Fruit fly (Drosophila melanogaster): Measurements from ENCODE around the gene grk.

Gene grk

dm6 chr2L:8463144-8464106, 30.0 kb upstream of the grk start, which contains the start of gene Agpat2 (continued):
- TF ChIP-seq toy (GFP tag; IDR thresholded peaks at IDR 0.05) = no peak
- TF ChIP-seq zf30C (GFP tag; optimal IDR thresholded peaks at IDR 0.05) = peak; percentile 89
- TF ChIP-seq CG11398 (GFP tag; optimal IDR thresholded peaks at IDR 0.05) = peak; percentile 49
- TF ChIP-seq CG15514 (GFP tag; optimal IDR thresholded peaks at IDR 0.05) = peak; percentile 67
- peak; percentile 12; the same call in 1 of the 3 replicates for TF ChIP-seq Opbp (GFP tag; IDR thresholded peaks at IDR 0.05; ENCODE audit: partially characterized antibody)
- peak; percentile 78 for TF ChIP-seq CG18619 (GFP tag; optimal IDR thresholded peaks at IDR 0.05)
- TF ChIP-seq Hmx (GFP tag; optimal IDR thresholded peaks at IDR 0.05) = peak; percentile 39
- peak; percentile 87 for TF ChIP-seq CG15269 (tag; optimal IDR thresholded peaks at IDR 0.05)
- peak; percentile 76 for TF ChIP-seq ewg (GFP tag; optimal IDR thresholded peaks at IDR 0.05)
- TF ChIP-seq CG3065 (GFP tag; optimal IDR thresholded peaks at IDR 0.05) = no peak
- TF ChIP-seq peb (GFP tag; IDR thresholded peaks at IDR 0.05) = peak; percentile 51; the same call in 1 of the 2 replicates
- TF ChIP-seq CrebB (tag; optimal IDR thresholded peaks at IDR 0.05) = peak; percentile 68
- TF ChIP-seq CG9727 (GFP tag; optimal IDR thresholded peaks at IDR 0.05) = peak; percentile 83
- peak; percentile 68 for TF ChIP-seq Mes4 (GFP tag; optimal IDR thresholded peaks at IDR 0.05)
- TF ChIP-seq YL-1 (GFP tag; optimal IDR thresholded peaks at IDR 0.05) = peak; percentile 11
- peak; percentile 76 for TF ChIP-seq CG9609 (GFP tag; optimal IDR thresholded peaks at IDR 0.05)
- TF ChIP-seq CG12299 (tag; optimal IDR thresholded peaks at IDR 0.05) = peak; percentile 81
- 0 out of 4 replicates have a peak, but pooled peaks have one; percentile 14 for TF ChIP-seq chinmo (GFP tag; IDR thresholded peaks at IDR 0.05; ENCODE audit: partially characterized antibody)
- TF ChIP-seq emc (GFP tag; optimal IDR thresholded peaks at IDR 0.05) = peak; percentile 44
- TF ChIP-seq Stat92E (GFP tag; optimal IDR thresholded peaks at IDR 0.05) = peak in 2 of 3 experiments; percentile 3 to 52
- TF ChIP-seq tap (tag; optimal IDR thresholded peaks at IDR 0.05) = peak; percentile 77
- peak; percentile 55 for TF ChIP-seq CG10959 (GFP tag; IDR thresholded peaks at IDR 0.05)
- peak; percentile 5; the same call in 1 of the 2 replicates for TF ChIP-seq amos (GFP tag; IDR thresholded peaks at IDR 0.05; ENCODE audit: partially characterized antibody)
- TF ChIP-seq fru (optimal IDR thresholded peaks at IDR 0.05) = no peak
- peak; percentile 93 for TF ChIP-seq CG2120 (GFP tag; optimal IDR thresholded peaks at IDR 0.05)
- TF ChIP-seq CG6854 (GFP tag; optimal IDR thresholded peaks at IDR 0.05) = peak; percentile 77
- TF ChIP-seq CkIIα-i1 (GFP tag; IDR thresholded peaks at IDR 0.05) = no peak
- peak; percentile 88 for TF ChIP-seq lilli (GFP tag; optimal IDR thresholded peaks at IDR 0.05)
- TF ChIP-seq yki (optimal IDR thresholded peaks at IDR 0.05) = no peak
- peak; percentile 82 for TF ChIP-seq ems (GFP tag; optimal IDR thresholded peaks at IDR 0.05)
- peak; percentile 38 for TF ChIP-seq fd64A (GFP tag; optimal IDR thresholded peaks at IDR 0.05)
- TF ChIP-seq CG3995 (GFP tag; optimal IDR thresholded peaks at IDR 0.05) = peak; percentile 25
- TF ChIP-seq CG15073 (GFP tag; optimal IDR thresholded peaks at IDR 0.05) = peak; percentile 21
- TF ChIP-seq CG7786 (GFP tag; optimal IDR thresholded peaks at IDR 0.05) = peak; percentile 80
- peak; percentile 70 for TF ChIP-seq CG12155 (GFP tag; optimal IDR thresholded peaks at IDR 0.05)
- peak; percentile 53 for TF ChIP-seq Usf (GFP tag; optimal IDR thresholded peaks at IDR 0.05)
- TF ChIP-seq CG11085 (GFP tag; IDR thresholded peaks at IDR 0.05) = 0 out of 2 replicates have a peak, but pooled peaks have one; percentile 23
- TF ChIP-seq dimm (GFP tag; IDR thresholded peaks at IDR 0.05) = 0 out of 2 replicates have a peak, but pooled peaks have one; percentile 37
- TF ChIP-seq salm (tag; optimal IDR thresholded peaks at IDR 0.05) = peak; percentile 78
- peak; percentile 87 for TF ChIP-seq CG3281 (GFP tag; optimal IDR thresholded peaks at IDR 0.05)
- peak; percentile 48 for TF ChIP-seq Vsx1 (GFP tag; optimal IDR thresholded peaks at IDR 0.05)
- peak; percentile 81 for TF ChIP-seq trem (tag; optimal IDR thresholded peaks at IDR 0.05)
- TF ChIP-seq CG12659 (GFP tag; optimal IDR thresholded peaks at IDR 0.05) = peak; percentile 80
- TF ChIP-seq CG9876 (GFP tag; optimal IDR thresholded peaks at IDR 0.05) = peak; percentile 54
- peak; percentile 41; the same call in 1 of the 3 replicates for TF ChIP-seq CG2889 (GFP tag; IDR thresholded peaks at IDR 0.05)
- TF ChIP-seq shn (GFP tag; optimal IDR thresholded peaks at IDR 0.05) = peak; percentile 76
- peak; percentile 68; the same call in 2 of the 3 replicates for TF ChIP-seq CG11456 (GFP tag; IDR thresholded peaks at IDR 0.05)
- no peak for TF ChIP-seq Lim3 (GFP tag; IDR thresholded peaks at IDR 0.05)

Measured in whole organism, embryonic.